Worm (Caenorhabditis elegans): ENCODE data around the gene M176.11.

Gene M176.11

DNA sequence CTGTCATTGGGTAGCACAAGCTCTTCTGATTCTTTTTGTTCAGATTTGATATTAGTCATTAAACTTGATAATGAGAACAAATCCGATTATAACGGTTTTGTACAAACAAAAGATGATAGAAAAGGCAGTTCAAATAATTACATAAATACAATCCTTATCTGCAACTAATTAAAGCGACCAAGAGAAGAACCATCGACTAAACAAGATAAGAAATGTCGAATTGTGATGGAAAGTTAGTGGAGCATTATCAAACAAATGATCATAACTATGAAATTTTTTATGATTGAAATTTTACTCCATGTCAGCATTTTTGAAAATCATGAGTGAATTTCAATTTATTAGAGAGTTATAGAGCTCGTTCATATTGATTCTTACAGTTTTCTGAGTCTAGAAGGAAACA, 46.3 kb downstream of the M176.11 start, which contains the start of gene chil-23:
TSS of gene chil-23 (minus strand) at position 198 of the 400 bp plus-strand sequence.
- TF ChIP-seq sdz-12 (GFP tag; optimal IDR thresholded peaks at IDR 0.05) = no peak
- no peak for TF ChIP-seq zip-11 (GFP tag; IDR thresholded peaks at IDR 0.05)
- TF ChIP-seq ztf-11 (tag; optimal IDR thresholded peaks at IDR 0.05) = no peak
- TF ChIP-seq dve-1 (tag; optimal IDR thresholded peaks at IDR 0.05; ENCODE audit: insufficient read depth) = peak; percentile 81
- peak; percentile 28 for TF ChIP-seq T20F7.1 (GFP tag; optimal IDR thresholded peaks at IDR 0.05)
- TF ChIP-seq daf-16 (GFP tag; optimal IDR thresholded peaks at IDR 0.05) = no peak
- peak; percentile 70 for TF ChIP-seq daf-16 (tag; optimal IDR thresholded peaks at IDR 0.05)
- peak; percentile 87 for TF ChIP-seq nhr-77 (tag; optimal IDR thresholded peaks at IDR 0.05)
- TF ChIP-seq dmd-6 (GFP tag; IDR thresholded peaks at IDR 0.05) = peak; percentile 89
- peak; percentile 99 for TF ChIP-seq pqm-1 (tag; optimal IDR thresholded peaks at IDR 0.05)
- TF ChIP-seq lin-1 (GFP tag; IDR thresholded peaks at IDR 0.05) = 0 out of 2 replicates have a peak, but pooled peaks have one; percentile 44
- peak; percentile 88 for TF ChIP-seq nhr-28 (tag; optimal IDR thresholded peaks at IDR 0.05)
- no peak for TF ChIP-seq rbr-2 (tag; optimal IDR thresholded peaks at IDR 0.05)
- TF ChIP-seq daf-12 (tag; optimal IDR thresholded peaks at IDR 0.05) = no peak

DNA sequence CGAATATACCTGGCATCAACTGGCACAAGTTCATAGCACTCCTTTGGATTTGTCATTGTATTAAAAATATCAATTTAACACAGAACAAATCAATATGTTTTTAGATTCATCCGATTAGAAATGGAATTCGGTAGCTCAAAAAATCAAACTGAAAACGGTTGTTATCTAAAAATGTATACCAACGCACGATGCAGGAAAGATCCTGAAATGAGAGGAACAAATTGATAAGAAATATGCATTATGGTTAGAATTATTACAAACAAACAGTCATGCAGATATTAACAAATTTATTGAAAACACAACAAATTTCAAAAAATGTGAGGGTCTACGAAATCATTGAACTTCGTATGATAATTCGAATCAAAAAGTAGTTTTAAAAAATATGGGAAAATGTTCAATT, 48.0 kb downstream of the M176.11 start, which contains the start of gene T19H5.6:
TSS of gene T19H5.6 (minus strand) at position 195 of the 400 bp plus-strand sequence.
- peak; percentile 88 for TF ChIP-seq pqm-1 (tag; optimal IDR thresholded peaks at IDR 0.05)
- no peak for TF ChIP-seq lin-1 (GFP tag; IDR thresholded peaks at IDR 0.05)
- TF ChIP-seq T26A8.4 (GFP tag; IDR thresholded peaks at IDR 0.05) = no peak
- peak; percentile 40 for TF ChIP-seq nhr-28 (tag; optimal IDR thresholded peaks at IDR 0.05)
- no peak for TF ChIP-seq nhr-6 (tag; optimal IDR thresholded peaks at IDR 0.05)
- TF ChIP-seq mdl-1 (tag; optimal IDR thresholded peaks at IDR 0.05) = no peak
- no peak for TF ChIP-seq F37D6.2 (tag; optimal IDR thresholded peaks at IDR 0.05)
- TF ChIP-seq F44E2.7 (GFP tag; IDR thresholded peaks at IDR 0.05) = no peak
- TF ChIP-seq daf-16 (GFP tag; optimal IDR thresholded peaks at IDR 0.05) = no peak
- peak; percentile 72 for TF ChIP-seq daf-16 (tag; optimal IDR thresholded peaks at IDR 0.05)
- TF ChIP-seq attf-4 (tag; optimal IDR thresholded peaks at IDR 0.05) = no peak

All from whole organism, L4 larva.